Fruit fly (Drosophila melanogaster) whole organism, embryonic: ENCODE measurements around the gene Tg.

Experiments
- Antp ChIP-seq: fragments of 200-800 bp; sonication (Bioruptor generic); optimal IDR thresholded peaks from 3 replicates; lab custom pipeline; 2016; ENCODE audit warnings: missing biosample characterization, missing genetic modification characterization
- Bteb2 ChIP-seq: fragments of 200-800 bp; sonication (Bioruptor generic); optimal IDR thresholded peaks from 2 replicates; lab custom pipeline; 2016; ENCODE audit warnings: missing biosample characterization, missing genetic modification characterization
- CG10431 ChIP-seq: fragments of 200-800 bp; sonication (Bioruptor generic); optimal IDR thresholded peaks from 3 replicates; lab custom pipeline; 2018; ENCODE audit warnings: missing biosample characterization, mild to moderate bottlenecking, missing genetic modification characterization
- CG10565 ChIP-seq: fragments of 200-800 bp; sonication (Bioruptor generic); optimal IDR thresholded peaks from 3 replicates; lab custom pipeline; 2016; ENCODE audit warnings: missing biosample characterization, mild to moderate bottlenecking, missing genetic modification characterization
- CG11695 ChIP-seq: fragments of 200-800 bp; sonication (Bioruptor generic); IDR thresholded peaks from 3 replicates; pipeline ENCODE4 v1.3.6; 2022; ENCODE audit warnings: missing biosample characterization, missing genetic modification characterization
- CG12942 ChIP-seq: fragments of 200-800 bp; sonication (Bioruptor generic); optimal IDR thresholded peaks from 3 replicates; lab custom pipeline; 2016; ENCODE audit warnings: missing biosample characterization, missing genetic modification characterization
- CG13775 ChIP-seq: fragments of 200-800 bp; sonication (Bioruptor generic); optimal IDR thresholded peaks from 3 replicates; lab custom pipeline; 2017; ENCODE audit warnings: missing biosample characterization, mild to moderate bottlenecking, missing genetic modification characterization
- CG14050 ChIP-seq: fragments of 200-800 bp; sonication (Bioruptor generic); IDR thresholded peaks from 3 replicates; pipeline ENCODE4 v1.3.6; 2022; ENCODE audit warnings: missing biosample characterization, missing genetic modification characterization
- CG15479 ChIP-seq: fragments of 200-800 bp; sonication (Bioruptor generic); optimal IDR thresholded peaks from 3 replicates; lab custom pipeline; 2019; ENCODE audit warnings: missing biosample characterization, mild to moderate bottlenecking, missing genetic modification characterization, moderate library complexity
- CG15601 ChIP-seq: fragments of 200-800 bp; sonication (Bioruptor generic); optimal IDR thresholded peaks from 3 replicates; lab custom pipeline; 2019; ENCODE audit warnings: missing biosample characterization, mild to moderate bottlenecking, missing genetic modification characterization, moderate library complexity
- CG16779 ChIP-seq: fragments of 200-800 bp; sonication (Bioruptor generic); IDR thresholded peaks from 2 replicates; pipeline ENCODE4 v1.3.6; 2022; ENCODE audit warnings: missing biosample characterization, missing genetic modification characterization
- CG16863 ChIP-seq: fragments of 200-800 bp; sonication (Bioruptor generic); optimal IDR thresholded peaks from 3 replicates; lab custom pipeline; 2016; ENCODE audit warnings: missing biosample characterization, missing genetic modification characterization
- CG32532 ChIP-seq: fragments of 200-800 bp; sonication (Bioruptor generic); IDR thresholded peaks from 2 replicates; pipeline ENCODE4 v1.3.6; 2022; ENCODE audit warnings: missing biosample characterization, missing genetic modification characterization
- CG3281 ChIP-seq: fragments of 200-800 bp; sonication (Bioruptor generic); optimal IDR thresholded peaks from 3 replicates; lab custom pipeline; 2017; ENCODE audit warnings: missing biosample characterization, mild to moderate bottlenecking, missing genetic modification characterization
- CG3407 ChIP-seq: fragments of 200-800 bp; sonication (Bioruptor generic); optimal IDR thresholded peaks from 2 replicates; lab custom pipeline; 2018; ENCODE audit warnings: missing biosample characterization, mild to moderate bottlenecking, missing genetic modification characterization
- CG3847 ChIP-seq: fragments of 200-800 bp; sonication (Bioruptor generic); IDR thresholded peaks from 2 replicates; pipeline ENCODE4 v1.3.6; 2022; ENCODE audit warnings: missing biosample characterization, missing genetic modification characterization
- CG6654 ChIP-seq: fragments of 200-800 bp; sonication (Bioruptor generic); optimal IDR thresholded peaks from 2 replicates; lab custom pipeline; 2017; ENCODE audit warnings: missing biosample characterization, mild to moderate bottlenecking, missing genetic modification characterization
- CG6854 ChIP-seq: fragments of 200-800 bp; sonication (Bioruptor generic); optimal IDR thresholded peaks from 3 replicates; lab custom pipeline; 2017; ENCODE audit warnings: missing biosample characterization, mild to moderate bottlenecking, missing genetic modification characterization
- CG7357 ChIP-seq: fragments of 200-800 bp; sonication (Bioruptor generic); IDR thresholded peaks from 3 replicates; pipeline ENCODE4 v1.3.6; 2022; ENCODE audit warnings: missing biosample characterization, missing genetic modification characterization
- CG7987 ChIP-seq: fragments of 200-800 bp; sonication (Bioruptor generic); optimal IDR thresholded peaks from 2 replicates; lab custom pipeline; 2018; ENCODE audit warnings: missing biosample characterization, mild to moderate bottlenecking, missing genetic modification characterization, moderate library complexity
- CG8290 ChIP-seq, 3 experiments: fragments of 200-800 bp; sonication (Bioruptor generic); optimal IDR thresholded peaks; 2 replicates each; lab custom pipeline; 2016 to 2019; ENCODE audit warnings: missing biosample characterization in 3 of 3, missing genetic modification characterization in 3 of 3, mild to moderate bottlenecking in 2 of 3, moderate library complexity in 1 of 3
- CG8388 ChIP-seq: fragments of 200-800 bp; sonication (Bioruptor generic); optimal IDR thresholded peaks from 2 replicates; lab custom pipeline; 2019; ENCODE audit warnings: missing biosample characterization, mild to moderate bottlenecking, missing genetic modification characterization, moderate library complexity
- CrebB ChIP-seq: fragments of 200-800 bp; sonication (Bioruptor generic); optimal IDR thresholded peaks from 3 replicates; lab custom pipeline; 2018; ENCODE audit warnings: missing biosample characterization, mild to moderate bottlenecking, missing genetic modification characterization
- Doc2 ChIP-seq: fragments of 200-800 bp; sonication (Bioruptor generic); IDR thresholded peaks from 2 replicates; pipeline ENCODE4 v1.3.6; 2022; ENCODE audit warnings: missing biosample characterization, missing genetic modification characterization
- Doc3 ChIP-seq: fragments of 200-800 bp; sonication (Bioruptor generic); IDR thresholded peaks from 3 replicates; pipeline ENCODE4 v1.3.6; 2022; ENCODE audit warnings: missing biosample characterization, missing genetic modification characterization; ENCODE audit not compliant: partially characterized antibody
- E2f2 ChIP-seq: fragments of 200-800 bp; sonication (Bioruptor generic); IDR thresholded peaks from 2 replicates; pipeline ENCODE4 v1.3.6; 2022; ENCODE audit warnings: missing biosample characterization, missing genetic modification characterization
- Ets97D ChIP-seq: fragments of 200-800 bp; sonication (Bioruptor generic); optimal IDR thresholded peaks from 3 replicates; lab custom pipeline; 2016; ENCODE audit warnings: missing biosample characterization, missing genetic modification characterization
- Hr39 ChIP-seq: fragments of >200 bp; optimal IDR thresholded peaks from 2 replicates; lab custom pipeline; 2017
- Hr51 ChIP-seq, 2 experiments: fragments of 200-800 bp; sonication (Bioruptor generic); optimal IDR thresholded peaks; 2 replicates in 1 of 2; 3 replicates in 1 of 2; lab custom pipeline; 2016 to 2018; ENCODE audit warnings: missing biosample characterization in 2 of 2, missing genetic modification characterization in 2 of 2, mild to moderate bottlenecking in 1 of 2, moderate library complexity in 1 of 2
- MTF-1 ChIP-seq: fragments of 200-800 bp; sonication (Bioruptor generic); optimal IDR thresholded peaks from 2 replicates; lab custom pipeline; 2018; ENCODE audit warnings: missing biosample characterization, mild to moderate bottlenecking, missing genetic modification characterization, borderline replicate concordance
- Med ChIP-seq: fragments of 200-800 bp; sonication (Bioruptor generic); peaks from one replicate; lab custom pipeline; 2016; ENCODE audit warnings: missing biosample characterization, missing genetic modification characterization, mild to moderate bottlenecking, inconsistent platforms, moderate library complexity
- NfI ChIP-seq: fragments of 200-800 bp; sonication (Bioruptor generic); optimal IDR thresholded peaks from 3 replicates; lab custom pipeline; 2018; ENCODE audit warnings: missing biosample characterization, mild to moderate bottlenecking, missing genetic modification characterization, moderate library complexity
- Pdp1 ChIP-seq, 2 experiments: fragments of 200-800 bp; sonication (Bioruptor generic); optimal IDR thresholded peaks; 3 replicates each; lab custom pipeline; 2016; ENCODE audit warnings: missing biosample characterization in 2 of 2, missing genetic modification characterization in 2 of 2, mild to moderate bottlenecking in 1 of 2, moderate library complexity in 1 of 2
- Rx ChIP-seq: fragments of 200-800 bp; sonication (Bioruptor generic); IDR thresholded peaks from 2 replicates; pipeline ENCODE4 v1.3.6; 2022; ENCODE audit warnings: missing biosample characterization, missing genetic modification characterization
- Sox100B ChIP-seq: fragments of 200-800 bp; sonication (Bioruptor generic); optimal IDR thresholded peaks from 3 replicates; lab custom pipeline; 2018; ENCODE audit warnings: missing biosample characterization, mild to moderate bottlenecking, missing genetic modification characterization
- Sox102F ChIP-seq: fragments of 200-800 bp; sonication (Bioruptor generic); optimal IDR thresholded peaks from 2 replicates; lab custom pipeline; 2018; ENCODE audit warnings: missing biosample characterization, mild to moderate bottlenecking, missing genetic modification characterization, moderate library complexity
- chm ChIP-seq: fragments of 200-800 bp; sonication (Bioruptor generic); IDR thresholded peaks from 2 replicates; pipeline ENCODE4 v1.3.6; 2022; ENCODE audit warnings: missing biosample characterization, missing genetic modification characterization
- dm ChIP-seq: fragments of 200-800 bp; sonication (Bioruptor generic); optimal IDR thresholded peaks from 3 replicates; lab custom pipeline; 2016; ENCODE audit warnings: missing biosample characterization, missing genetic modification characterization
- dpn ChIP-seq, 2 experiments: fragments of 200-800 bp; sonication (Bioruptor generic); optimal IDR thresholded peaks; 3 replicates each; lab custom pipeline; 2016; ENCODE audit warnings: missing biosample characterization in 2 of 2, missing genetic modification characterization in 2 of 2
- fd96Cb ChIP-seq: fragments of 200-800 bp; sonication (Bioruptor generic); optimal IDR thresholded peaks from 2 replicates; lab custom pipeline; 2018; ENCODE audit warnings: missing biosample characterization, mild to moderate bottlenecking, missing genetic modification characterization, moderate library complexity
- jigr1 ChIP-seq: fragments of 200-800 bp; sonication (Bioruptor generic); IDR thresholded peaks from 3 replicates; pipeline ENCODE4 v1.3.6; 2022; ENCODE audit warnings: missing biosample characterization, missing genetic modification characterization
- mirr ChIP-seq: fragments of 200-800 bp; sonication (Bioruptor generic); optimal IDR thresholded peaks from 3 replicates; lab custom pipeline; 2018; ENCODE audit warnings: missing biosample characterization, mild to moderate bottlenecking, missing genetic modification characterization
- nmo ChIP-seq: fragments of 200-800 bp; sonication (Bioruptor generic); optimal IDR thresholded peaks from 2 replicates; lab custom pipeline; 2018; ENCODE audit warnings: missing biosample characterization, mild to moderate bottlenecking, missing genetic modification characterization, moderate library complexity
- sc ChIP-seq, 3 experiments: fragments of >200 bp in 2 of 3; fragments of 200-800 bp in 1 of 3; sonication (Bioruptor generic) in 1 of 3; optimal IDR thresholded peaks; 2 replicates in 2 of 3; 3 replicates in 1 of 3; lab custom pipeline; 2017; ENCODE audit warnings: mild to moderate bottlenecking in 1 of 3, missing biosample characterization in 1 of 3, missing genetic modification characterization in 1 of 3, missing genetic modification reagents in 1 of 3
- scrt ChIP-seq: fragments of 200-800 bp; sonication (Bioruptor generic); optimal IDR thresholded peaks from 2 replicates; lab custom pipeline; 2018; ENCODE audit warnings: missing biosample characterization, mild to moderate bottlenecking, missing genetic modification characterization, moderate library complexity
- sqz ChIP-seq: fragments of 200-800 bp; sonication (Bioruptor generic); optimal IDR thresholded peaks from 3 replicates; lab custom pipeline; 2018; ENCODE audit warnings: missing biosample characterization, mild to moderate bottlenecking, missing genetic modification characterization
- trem ChIP-seq: fragments of 200-800 bp; optimal IDR thresholded peaks from 3 replicates; lab custom pipeline; 2019; ENCODE audit warnings: missing biosample characterization, mild to moderate bottlenecking, missing genetic modification characterization, moderate library complexity
- vvl ChIP-seq: fragments of 200-800 bp; sonication (Bioruptor generic); IDR thresholded peaks from 2 replicates; pipeline ENCODE4 v1.3.6; 2022; ENCODE audit warnings: missing biosample characterization, missing genetic modification characterization
- zen2 ChIP-seq: fragments of 200-800 bp; sonication (Bioruptor generic); IDR thresholded peaks from 3 replicates; pipeline ENCODE4 v1.3.6; 2022; ENCODE audit warnings: missing biosample characterization, missing genetic modification characterization; ENCODE audit not compliant: partially characterized antibody

Tg gene

dm6 chr2L:7964611-7965010 lies 46.6 kb upstream of the Tg start (continued):
- TF ChIP-seq fd96Cb (tag; lab: Kevin White, UChicago) (peak; percentile 72), CG10431 (GFP tag; lab: Kevin White, UChicago) (no peak), nmo (GFP tag; lab: Kevin White, UChicago) (peak; percentile 71), CG14050 (GFP tag; lab: Robert Waterston, UW) (peak; percentile 73; the same call in 2 of the 3 replicates), CG12942 (GFP tag; lab: Kevin White, UChicago) (peak; percentile 72), MTF-1 (GFP tag; lab: Kevin White, UChicago) (peak; percentile 26), mirr (no peak), CG6654 (GFP tag; lab: Kevin White, UChicago) (no peak), CG15601 (peak; percentile 24), Doc2 (GFP tag; lab: Robert Waterston, UW) (no peak), Sox102F (GFP tag; lab: Kevin White, UChicago) (peak; percentile 87), CG3407 (GFP tag; lab: Kevin White, UChicago) (peak; percentile 65), Pdp1 (GFP tag; optimal IDR thresholded peaks at IDR 0.05; lab: Kevin White, UChicago) (peak; percentile 81 to 85), dpn (GFP tag; optimal IDR thresholded peaks at IDR 0.05; lab: Kevin White, UChicago) (peak; percentile 71 to 76), vvl (GFP tag; lab: Robert Waterston, UW) (peak; percentile 87), CG32532 (GFP tag; lab: Robert Waterston, UW) (peak; percentile 67; the same call in 1 of the 2 replicates), Sox100B (GFP tag; lab: Kevin White, UChicago) (peak; percentile 63), chm (GFP tag; lab: Robert Waterston, UW) (no peak; the same call in 1 of the 2 replicates), Ets97D (GFP tag; lab: Kevin White, UChicago) (no peak), CG7357 (GFP tag; lab: Robert Waterston, UW) (peak; percentile 74; the same call in 2 of the 3 replicates), jigr1 (GFP tag; lab: Robert Waterston, UW) (peak; percentile 60; the same call in 2 of the 3 replicates), CG8388 (GFP tag; lab: Kevin White, UChicago) (peak; percentile 80), zen2 (GFP tag; lab: Robert Waterston, UW) (no peak), sc (optimal IDR thresholded peaks at IDR 0.05; lab: Kevin White, UChicago) (no peak), sc (GFP tag; optimal IDR thresholded peaks at IDR 0.05; lab: Kevin White, UChicago) (peak; percentile 51), E2f2 (GFP tag; lab: Robert Waterston, UW) (peak; percentile 55; the same call in 1 of the 2 replicates), NfI (peak; percentile 58), CG3847 (peak; percentile 70), CG16863 (GFP tag; lab: Kevin White, UChicago) (peak; percentile 69), Bteb2 (GFP tag; lab: Kevin White, UChicago) (peak; percentile 62), CrebB (no peak), CG16779 (GFP tag; lab: Robert Waterston, UW) (no peak), CG3281 (GFP tag; lab: Kevin White, UChicago) (peak; percentile 53), CG6854 (GFP tag; lab: Kevin White, UChicago) (no peak), Hr51 (GFP tag; optimal IDR thresholded peaks at IDR 0.05; lab: Kevin White, UChicago) (peak; percentile 11 to 86), CG15479 (GFP tag; lab: Kevin White, UChicago) (no peak), sqz (GFP tag; lab: Kevin White, UChicago) (no peak), Rx (GFP tag; lab: Robert Waterston, UW) (peak; percentile 76), CG13775 (peak; percentile 61), CG11695 (GFP tag; lab: Robert Waterston, UW) (peak; percentile 74), Antp (GFP tag; lab: Kevin White, UChicago) (peak; percentile 61), CG8290 (GFP tag; optimal IDR thresholded peaks at IDR 0.05; lab: Kevin White, UChicago) (no peak), CG8290 (tag; optimal IDR thresholded peaks at IDR 0.05; lab: Kevin White, UChicago) (peak in 1 of 2 experiments; percentile 69), CG7987 (GFP tag; lab: Kevin White, UChicago) (no peak), CG10565 (GFP tag; lab: Kevin White, UChicago) (no peak), Doc3 (GFP tag; lab: Robert Waterston, UW) (no peak), scrt (peak; percentile 19), dm (GFP tag; lab: Kevin White, UChicago) (peak; percentile 37), Med (GFP tag; lab: Kevin White, UChicago) (peak; percentile 92), Hr39 (lab: Kevin White, UChicago) (no peak), trem (tag; lab: Kevin White, UChicago) (peak; percentile 13)
